Worm (Caenorhabditis elegans): ENCODE results near the gene spl-3.

ce11 chrIV:1231589-1231988, 38.7 kb downstream of the spl-3 start, which contains the start of gene W09G12.6:
- TF ChIP-seq W03F9.2 (tag; optimal IDR thresholded peaks at IDR 0.05): no peak
- no peak for TF ChIP-seq him-1 (tag; optimal IDR thresholded peaks at IDR 0.05)
- TF ChIP-seq dao-5 (tag; optimal IDR thresholded peaks at IDR 0.05): no peak

Measured in whole organism, L4/young adult.